Worm (Caenorhabditis elegans) whole organism, L3 larva: ENCODE data around the gene F28C10.3.

Source experiments
- ama-1 ChIP-seq: fragments of 150-350 bp; optimal IDR thresholded peaks from 2 replicates; lab custom pipeline; 2018
- ceh-82 ChIP-seq: fragments of 150-350 bp; optimal IDR thresholded peaks from 2 replicates; lab custom pipeline; 2014; ENCODE audit warnings: missing biosample characterization, missing genetic modification characterization
- fos-1 ChIP-seq: fragments of 150-350 bp; optimal IDR thresholded peaks from 2 replicates; lab custom pipeline; 2014; ENCODE audit warnings: missing biosample characterization, missing genetic modification characterization
- nhr-11 ChIP-seq: fragments of 150-350 bp; optimal IDR thresholded peaks from 2 replicates; lab custom pipeline; 2014; ENCODE audit warnings: missing biosample characterization, missing genetic modification characterization
- nhr-77 ChIP-seq: fragments of 150-350 bp; optimal IDR thresholded peaks from 2 replicates; lab custom pipeline; 2014; ENCODE audit warnings: missing biosample characterization, missing genetic modification characterization
- unc-39 ChIP-seq: sonication (generic microtip); optimal IDR thresholded peaks from 4 replicates; lab custom pipeline; 2017; ENCODE audit warnings: missing biosample characterization, missing genetic modification characterization
- ztf-11 ChIP-seq: fragments of 150-350 bp; optimal IDR thresholded peaks from 2 replicates; lab custom pipeline; 2014; ENCODE audit warnings: missing biosample characterization, missing genetic modification characterization

DNA sequence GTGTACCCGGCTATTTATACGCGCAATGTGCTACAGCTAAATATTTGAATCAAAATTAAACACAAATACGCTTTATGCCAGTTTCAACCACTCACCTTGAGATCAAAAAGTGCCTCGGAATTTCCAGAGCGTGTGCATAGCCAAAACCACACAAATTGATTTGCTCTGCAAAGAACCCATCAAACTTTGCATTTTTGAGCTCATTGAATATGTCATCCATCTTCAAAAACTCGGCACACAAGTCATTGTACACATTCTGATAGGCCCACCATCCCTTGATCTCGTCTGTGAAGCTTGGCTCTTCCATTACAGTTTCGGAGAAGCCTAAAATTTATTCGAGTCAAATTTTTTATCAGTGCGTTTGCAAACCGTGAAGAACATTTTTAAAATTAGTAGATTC is 6.2 kb downstream of the F28C10.3 start:
- TF ChIP-seq ceh-82 (tag; lab: Kevin White, UChicago) (no peak), unc-39 (tag; lab: Kevin White, UChicago) (no peak), ztf-11 (tag; lab: Kevin White, UChicago) (no peak), ama-1 (lab: Kevin White, UChicago) (no peak), nhr-77 (no peak), fos-1 (no peak), nhr-11 (tag; lab: Kevin White, UChicago) (no peak)
